Worm (Caenorhabditis elegans) whole organism, midembryonic: ENCODE data around the gene ppgn-1.

Source experiments
- T22C8.4 ChIP-seq: fragments of 200-800 bp; sonication (Bioruptor generic); IDR thresholded peaks from 2 replicates; pipeline ENCODE4 v1.3.6; 2022; ENCODE audit warnings: missing genetic modification characterization, missing compliant biosample characterization
- cog-1 ChIP-seq: sonication (generic microtip); optimal IDR thresholded peaks from 2 replicates; lab custom pipeline; 2016; ENCODE audit warnings: missing genetic modification characterization, missing compliant biosample characterization
- flt-1 ChIP-seq: fragments of 200-800 bp; sonication (Bioruptor generic); IDR thresholded peaks from 2 replicates; pipeline ENCODE4 v1.3.6; 2022; ENCODE audit warnings: missing genetic modification characterization, missing compliant biosample characterization
- klf-2 ChIP-seq: fragments of 200-800 bp; sonication (Bioruptor generic); conservative IDR thresholded peaks from 2 replicates; pipeline ENCODE4 v1.3.6; 2022; ENCODE audit warnings: missing genetic modification reagents, missing genetic modification characterization, missing compliant biosample characterization
- med-1 ChIP-seq: sonication (generic microtip); optimal IDR thresholded peaks from 2 replicates; lab custom pipeline; 2017; ENCODE audit warnings: missing genetic modification characterization, mild to moderate bottlenecking, missing compliant biosample characterization, antibody characterized with exemption, missing genetic modification reagents; ENCODE audit not compliant: insufficient read depth
- ref-1 ChIP-seq: fragments of 200-800 bp; sonication (Bioruptor generic); conservative IDR thresholded peaks from 2 replicates; pipeline ENCODE4 v1.3.6; 2022; ENCODE audit warnings: missing genetic modification reagents, missing genetic modification characterization, missing compliant biosample characterization
- tab-1 ChIP-seq: fragments of 200-800 bp; sonication (Bioruptor generic); IDR thresholded peaks from 2 replicates; pipeline ENCODE4 v1.3.6; 2022; ENCODE audit warnings: missing genetic modification characterization, missing compliant biosample characterization
- ztf-23 ChIP-seq: fragments of 200-800 bp; sonication (Bioruptor generic); IDR thresholded peaks from 2 replicates; pipeline ENCODE4 v1.3.6; 2022; ENCODE audit warnings: missing genetic modification reagents, missing genetic modification characterization, missing compliant biosample characterization
- ztf-29 ChIP-seq: fragments of 200-800 bp; sonication (Bioruptor generic); IDR thresholded peaks from 2 replicates; pipeline ENCODE4 v1.3.6; 2022; ENCODE audit warnings: missing genetic modification reagents, missing genetic modification characterization, missing compliant biosample characterization

ppgn-1 gene

ce11 chrIV:2316273-2316672 lies 32.4 kb downstream of the ppgn-1 start, which contains the start of gene Y38F2AL.12:
Y38F2AL.12 (plus strand) TSS chrIV:2316573.
- TF ChIP-seq klf-2 (GFP tag; lab: Robert Waterston, UW), result no peak
- no peak for TF ChIP-seq ref-1 (GFP tag; lab: Robert Waterston, UW)
- no peak for TF ChIP-seq tab-1 (GFP tag; lab: Robert Waterston, UW)
- TF ChIP-seq T22C8.4 (GFP tag; lab: Robert Waterston, UW), result no peak
- no peak for TF ChIP-seq ztf-29
- TF ChIP-seq flt-1 (GFP tag; lab: Robert Waterston, UW), result no peak
- TF ChIP-seq cog-1 (tag; lab: Kevin White, UChicago), result no peak
- no peak for TF ChIP-seq ztf-23 (GFP tag; lab: Robert Waterston, UW)
- no peak for TF ChIP-seq med-1

ce11 chrIV:2315545-2315995 lies 33.1 kb downstream of the ppgn-1 start, which contains the start of gene vha-3:
vha-3 (minus strand) TSS chrIV:2315945.
- TF ChIP-seq ztf-23 (GFP tag; lab: Robert Waterston, UW), result no peak
- no peak for TF ChIP-seq T22C8.4 (GFP tag; lab: Robert Waterston, UW)
- TF ChIP-seq ztf-29, result 0 out of 2 replicates have a peak, but pooled peaks have one; percentile 28
- no peak for TF ChIP-seq ref-1 (GFP tag; lab: Robert Waterston, UW)
- TF ChIP-seq tab-1 (GFP tag; lab: Robert Waterston, UW), result no peak
- no peak for TF ChIP-seq klf-2 (GFP tag; lab: Robert Waterston, UW)

- TF ChIP-seq ztf-29 (no peak), T22C8.4 (GFP tag; lab: Robert Waterston, UW) (no peak), klf-2 (GFP tag; lab: Robert Waterston, UW) (no peak), ref-1 (GFP tag; lab: Robert Waterston, UW) (no peak), cog-1 (tag; lab: Kevin White, UChicago) (no peak), tab-1 (GFP tag; lab: Robert Waterston, UW) (no peak), ztf-23 (GFP tag; lab: Robert Waterston, UW) (no peak), flt-1 (GFP tag; lab: Robert Waterston, UW) (no peak), med-1 (no peak)
These were observed 33.9 kb downstream of the ppgn-1 start for ce11 chrIV:2314862-2315261.

DNA sequence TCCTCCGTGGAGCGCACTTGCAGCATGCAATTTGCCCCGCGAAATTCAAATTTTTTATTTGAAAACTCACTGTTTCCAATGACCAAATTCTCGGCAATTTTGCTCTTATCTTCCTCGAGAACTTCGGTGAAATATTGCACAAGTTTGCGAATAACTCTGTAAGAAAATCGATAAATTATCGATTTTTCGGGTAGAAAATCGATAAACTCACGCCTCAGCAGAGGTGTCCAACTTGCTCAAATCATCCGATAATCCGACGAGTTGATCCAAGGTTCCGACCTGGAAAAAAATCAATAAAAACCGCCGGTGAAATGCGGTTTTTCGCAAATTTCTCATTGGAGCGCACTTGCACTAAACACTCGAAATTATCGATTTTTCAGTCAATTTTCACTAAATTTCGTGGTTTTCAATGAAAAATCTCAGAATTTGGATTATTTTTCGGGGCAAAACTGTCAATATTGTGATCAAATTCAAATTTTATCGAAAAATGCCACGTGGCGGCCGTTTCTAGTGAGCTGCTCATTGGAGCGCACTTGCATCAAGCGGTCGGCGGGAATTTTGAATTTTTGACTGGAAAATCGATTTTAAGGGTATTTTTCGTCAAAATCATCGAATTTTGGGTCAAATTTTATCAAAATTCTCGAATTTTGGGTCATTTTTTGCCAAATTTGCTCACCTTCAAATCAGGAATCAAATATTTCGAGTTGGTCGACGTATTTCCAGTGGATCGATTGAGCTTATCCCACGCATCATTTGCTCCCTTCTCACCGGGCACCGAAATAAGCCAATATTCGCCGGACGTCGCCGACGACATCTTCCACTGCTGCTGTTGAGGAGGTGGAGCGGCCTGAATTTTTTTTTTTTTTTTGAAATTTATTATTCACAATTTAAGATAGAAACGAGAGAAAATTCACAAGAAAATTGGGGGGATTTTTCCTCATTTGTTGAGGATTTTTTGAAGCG lies 34.7 kb downstream of the ppgn-1 start, which contains the start of gene vha-11:
vha-11 (minus strand) TSS at position 847 of the 963 bp plus-strand sequence.
- TF ChIP-seq T22C8.4 (GFP tag; lab: Robert Waterston, UW) (peak; percentile 82), med-1 (no peak), cog-1 (tag; lab: Kevin White, UChicago) (no peak), flt-1 (GFP tag; lab: Robert Waterston, UW) (no peak), tab-1 (GFP tag; lab: Robert Waterston, UW) (no peak)

ce11 chrIV:2311554-2311953 lies 37.2 kb downstream of the ppgn-1 start:
- no peak for TF ChIP-seq ztf-23 (GFP tag; lab: Robert Waterston, UW)

ce11 chrIV:2308203-2308602 lies 40.5 kb downstream of the ppgn-1 start:
- TF ChIP-seq cog-1 (tag; lab: Kevin White, UChicago) (no peak), ref-1 (GFP tag; lab: Robert Waterston, UW) (no peak), flt-1 (GFP tag; lab: Robert Waterston, UW) (no peak), ztf-23 (GFP tag; lab: Robert Waterston, UW) (no peak), klf-2 (GFP tag; lab: Robert Waterston, UW) (no peak), tab-1 (GFP tag; lab: Robert Waterston, UW) (no peak)

DNA sequence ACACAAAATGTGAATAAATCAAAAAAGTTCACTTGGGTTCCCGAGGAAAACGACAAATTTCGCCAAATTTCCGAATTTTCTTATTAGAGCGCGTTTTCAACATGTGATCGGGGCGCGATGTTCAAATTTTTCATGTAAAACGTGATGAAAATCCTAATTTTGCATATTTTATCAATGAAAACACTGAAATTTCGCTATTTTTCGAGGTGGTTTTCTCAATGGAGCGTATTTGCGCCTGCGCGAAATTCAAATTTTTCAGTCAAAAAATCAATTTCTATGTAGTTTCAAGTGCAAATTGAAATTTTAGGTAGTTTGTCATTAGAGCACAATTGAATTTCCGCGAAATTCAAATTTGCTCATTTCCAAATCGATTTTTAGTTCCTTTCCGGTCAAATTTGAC lies 41.3 kb downstream of the ppgn-1 start:
- no peak for TF ChIP-seq med-1
- no peak for TF ChIP-seq ztf-23 (GFP tag; lab: Robert Waterston, UW)
- no peak for TF ChIP-seq ztf-29
- TF ChIP-seq klf-2 (GFP tag; lab: Robert Waterston, UW), result no peak
- TF ChIP-seq flt-1 (GFP tag; lab: Robert Waterston, UW), result no peak
- TF ChIP-seq cog-1 (tag; lab: Kevin White, UChicago), result no peak
- TF ChIP-seq tab-1 (GFP tag; lab: Robert Waterston, UW), result no peak
- no peak for TF ChIP-seq ref-1 (GFP tag; lab: Robert Waterston, UW)
- no peak for TF ChIP-seq T22C8.4 (GFP tag; lab: Robert Waterston, UW)

DNA sequence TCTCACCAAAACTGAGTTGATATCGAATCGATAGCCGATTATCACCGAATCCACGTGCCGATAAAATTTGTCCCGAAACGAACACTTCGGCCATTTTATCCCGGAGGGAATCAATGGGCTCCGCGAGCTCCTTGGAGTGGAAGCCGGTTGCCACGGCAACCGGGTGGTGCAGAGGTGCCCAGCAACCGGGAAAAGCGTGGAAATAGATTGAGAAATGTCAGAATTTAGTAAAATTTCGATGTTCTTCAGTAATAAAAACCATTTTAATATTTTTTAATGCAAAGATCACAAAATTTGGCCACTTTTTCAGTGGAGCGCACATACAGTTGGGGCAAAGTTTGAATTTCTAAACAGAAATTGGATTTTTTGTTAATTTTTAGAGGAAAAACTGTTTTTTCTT lies 42.3 kb downstream of the ppgn-1 start, which contains the start of gene mksr-2:
mksr-2 (minus strand) TSS at position 101 of the 400 bp plus-strand sequence.
- TF ChIP-seq T22C8.4 (GFP tag; lab: Robert Waterston, UW) (no peak), ztf-23 (GFP tag; lab: Robert Waterston, UW) (no peak), klf-2 (GFP tag; lab: Robert Waterston, UW) (no peak), med-1 (no peak), ref-1 (GFP tag; lab: Robert Waterston, UW) (no peak), ztf-29 (no peak), tab-1 (GFP tag; lab: Robert Waterston, UW) (no peak), cog-1 (tag; lab: Kevin White, UChicago) (no peak), flt-1 (GFP tag; lab: Robert Waterston, UW) (no peak)

DNA sequence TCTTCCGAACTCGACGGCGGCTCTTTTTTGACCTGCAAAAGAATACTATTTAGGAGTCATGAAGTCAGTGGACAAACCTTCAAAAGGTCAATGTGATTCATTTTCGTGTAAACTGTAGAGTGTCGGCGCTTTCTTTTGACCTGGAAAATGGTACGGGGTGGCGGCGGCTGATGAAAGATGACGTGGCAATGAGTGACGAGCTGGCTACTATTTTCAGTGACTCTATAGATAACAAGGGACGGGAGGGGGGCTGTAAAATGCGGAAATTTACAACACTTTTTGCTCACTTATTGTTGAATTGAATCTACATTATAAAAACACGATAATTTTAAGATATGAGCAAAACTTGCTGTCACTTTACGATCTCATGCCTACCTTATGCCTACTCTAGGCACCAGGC lies 48.5 kb downstream of the ppgn-1 start, which contains the start of gene lin-1:
lin-1 (minus strand) TSS at position 101 of the 400 bp plus-strand sequence.
- TF ChIP-seq cog-1 (tag; lab: Kevin White, UChicago) (no peak), tab-1 (GFP tag; lab: Robert Waterston, UW) (no peak), flt-1 (GFP tag; lab: Robert Waterston, UW) (no peak), ztf-29 (no peak)
